Fruit fly (Drosophila melanogaster) whole organism, wandering third instar larva: ENCODE results near the gene CG6290.

Experiments
- Abd-B ChIP-seq: fragments of >200 bp; optimal IDR thresholded peaks from 2 replicates; lab custom pipeline; 2017; ENCODE audit warnings: missing biosample characterization, missing genetic modification characterization
- Jra ChIP-seq: sonication (Bioruptor generic); optimal IDR thresholded peaks from 2 replicates; lab custom pipeline; 2016; ENCODE audit warnings: missing biosample characterization, missing genetic modification characterization
- Myc ChIP-seq: fragments of >200 bp; optimal IDR thresholded peaks from 2 replicates; lab custom pipeline; 2017
- dl ChIP-seq, 2 experiments: fragments of 175-275, 200-275 bp in 1 of 2; fragments of 200-275 bp in 1 of 2; sonication (Bioruptor generic); optimal IDR thresholded peaks; lab custom pipeline; 2018; ENCODE audit warnings: mild to moderate bottlenecking in 2 of 2, missing biosample characterization in 2 of 2, missing genetic modification characterization in 2 of 2, moderate library complexity in 2 of 2; ENCODE audit not compliant: partially characterized antibody in 2 of 2, insufficient read depth in 1 of 2
- ey ChIP-seq: fragments of 200-800 bp; sonication (Bioruptor generic); optimal IDR thresholded peaks from 2 replicates; lab custom pipeline; 2016; ENCODE audit warnings: missing biosample characterization, missing genetic modification characterization
- jim ChIP-seq: fragments of 175-275, 200-325 bp; sonication (Bioruptor generic); optimal IDR thresholded peaks from 2 replicates; lab custom pipeline; 2016; ENCODE audit warnings: missing biosample characterization, mild to moderate bottlenecking, missing genetic modification characterization
- pan ChIP-seq: fragments of >200 bp; optimal IDR thresholded peaks from 2 replicates; lab custom pipeline; 2017

DNA sequence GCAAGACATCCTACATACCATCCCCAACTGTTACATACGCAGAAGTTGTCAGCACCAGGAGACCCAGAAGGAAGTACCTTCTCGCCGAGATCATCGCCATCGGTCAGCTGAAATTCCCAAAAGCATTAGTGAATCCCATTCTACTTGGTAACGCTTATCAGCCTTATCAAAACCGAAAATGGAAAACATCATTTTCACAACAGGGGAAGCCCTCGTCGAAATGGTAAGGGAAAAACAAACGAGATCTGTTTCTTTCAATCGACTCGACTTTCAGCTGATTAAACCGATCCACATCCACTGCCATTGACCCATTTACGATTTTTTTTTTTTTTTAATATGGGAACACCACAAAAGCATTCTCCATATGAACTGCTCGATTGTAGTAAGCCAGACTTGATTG lies 45.2 kb downstream of the CG6290 start:
- TF ChIP-seq ey (GFP tag; lab: Kevin White, UChicago) (no peak), Jra (GFP tag; lab: Kevin White, UChicago) (no peak), Abd-B (GFP tag; lab: Kevin White, UChicago) (no peak), pan (lab: Kevin White, UChicago) (no peak), dl (GFP tag; optimal IDR thresholded peaks at IDR 0.05; lab: Kevin White, UChicago; ENCODE audit: insufficient read depth in 1 of 2, partially characterized antibody in 2 of 2) (no peak), Myc (lab: Kevin White, UChicago) (no peak), jim (GFP tag; lab: Kevin White, UChicago) (no peak)
